Worm (Caenorhabditis elegans) whole organism, young adult: ENCODE measurements around the gene klp-20.
"Not testable (repeated sequence)": the region's sequence is repeated elsewhere in the genome, so short reads cannot be mapped to it uniquely, and the experiment has no call there.

Experiments
- F22D6.2 ChIP-seq: sonication (generic microtip); optimal IDR thresholded peaks from 2 replicates; lab custom pipeline; 2016; ENCODE audit warnings: mild to moderate bottlenecking, missing genetic modification characterization, missing compliant biosample characterization
- F49E8.2 ChIP-seq: sonication (generic microtip); optimal IDR thresholded peaks from 3 replicates; lab custom pipeline; 2017; ENCODE audit warnings: missing genetic modification characterization, mild to moderate bottlenecking, missing compliant biosample characterization, antibody characterized with exemption, moderate library complexity; ENCODE audit not compliant: insufficient read depth
- him-1 ChIP-seq: sonication (generic microtip); optimal IDR thresholded peaks from 2 replicates; lab custom pipeline; 2016; ENCODE audit warnings: missing genotype, missing genetic modification reagents, missing genetic modification characterization, missing compliant biosample characterization
- nhr-80 ChIP-seq: sonication (generic microtip); optimal IDR thresholded peaks from 2 replicates; lab custom pipeline; 2016; ENCODE audit warnings: missing genetic modification characterization, missing compliant biosample characterization
- sdz-38 ChIP-seq: sonication (generic microtip); optimal IDR thresholded peaks from 2 replicates; lab custom pipeline; 2016; ENCODE audit warnings: missing genotype, missing genetic modification characterization, missing compliant biosample characterization
- snpc-1.3 ChIP-seq: sonication (generic microtip); optimal IDR thresholded peaks from 2 replicates; lab custom pipeline; 2017; ENCODE audit warnings: missing genetic modification characterization, mild to moderate bottlenecking, missing compliant biosample characterization, antibody characterized with exemption, moderate library complexity, missing genotype, missing genetic modification reagents; ENCODE audit not compliant: insufficient read depth
- tbx-9 ChIP-seq: sonication (generic microtip); optimal IDR thresholded peaks from 2 replicates; lab custom pipeline; 2016; ENCODE audit warnings: borderline replicate concordance, missing genetic modification characterization, inconsistent platforms, missing compliant biosample characterization
- unc-62 ChIP-seq: fragments of 150-350 bp; optimal IDR thresholded peaks from 2 replicates; lab custom pipeline; 2014; ENCODE audit warnings: missing biosample characterization, missing genetic modification reagents, missing genetic modification characterization

ce11 chrIII:168376-168775 lies 41.4 kb upstream of the klp-20 start:
- TF ChIP-seq tbx-9 (tag; lab: Kevin White, UChicago); him-1 (tag; lab: Kevin White, UChicago); F22D6.2 (tag; lab: Kevin White, UChicago); F49E8.2 (tag; lab: Kevin White, UChicago); snpc-1.3 (tag; lab: Kevin White, UChicago); nhr-80 (tag; lab: Kevin White, UChicago); sdz-38 (tag; lab: Kevin White, UChicago); unc-62 (GFP tag; lab: Kevin White, UChicago): not testable (repeated sequence)
